Fruit fly (Drosophila melanogaster): ENCODE data around the gene BORCS5.

The BORCS5 gene

dm6 chrX:11895141-11895540 is 22.6 kb upstream of the BORCS5 start:
- TF ChIP-seq salr (GFP tag; optimal IDR thresholded peaks at IDR 0.05) (no peak), Blimp-1 (GFP tag; optimal IDR thresholded peaks at IDR 0.05) (no peak), CG3919 (GFP tag; optimal IDR thresholded peaks at IDR 0.05) (peak; percentile 14)

dm6 chrX:11894198-11894597 is 21.6 kb upstream of the BORCS5 start:
- TF ChIP-seq Eip93F (GFP tag; optimal IDR thresholded peaks at IDR 0.05), result no peak

- TF ChIP-seq CG6854 (GFP tag; optimal IDR thresholded peaks at IDR 0.05) (no peak), CG11902 (GFP tag; optimal IDR thresholded peaks at IDR 0.05) (no peak), CG3032 (tag; optimal IDR thresholded peaks at IDR 0.05) (no peak), CG31627 (GFP tag; optimal IDR thresholded peaks at IDR 0.05) (no peak), Hr4 (GFP tag; optimal IDR thresholded peaks at IDR 0.05) (no peak), fd59A (GFP tag; optimal IDR thresholded peaks at IDR 0.05) (no peak), esn (GFP tag; optimal IDR thresholded peaks at IDR 0.05) (no peak), Eip78C (GFP tag) (no peak), CG8632 (GFP tag; optimal IDR thresholded peaks at IDR 0.05) (no peak), ss (GFP tag; optimal IDR thresholded peaks at IDR 0.05) (no peak), CG6792 (GFP tag; optimal IDR thresholded peaks at IDR 0.05) (no peak), CG10631 (GFP tag; optimal IDR thresholded peaks at IDR 0.05) (no peak), Hr38 (GFP tag; optimal IDR thresholded peaks at IDR 0.05) (no peak), net (GFP tag; optimal IDR thresholded peaks at IDR 0.05) (no peak)
Observed at dm6 chrX:11893643-11894042, 21.1 kb upstream of the BORCS5 start, which contains the start of gene wisp. Gene wisp, plus strand, starts transcription at chrX:11893943.

- TF ChIP-seq CG1621 (tag; optimal IDR thresholded peaks at IDR 0.05), result peak; percentile 86
- no peak for TF ChIP-seq Eip93F (GFP tag; optimal IDR thresholded peaks at IDR 0.05)
- no peak for TF ChIP-seq CG16779 (tag; optimal IDR thresholded peaks at IDR 0.05)
- TF ChIP-seq CG11294 (GFP tag; IDR thresholded peaks at IDR 0.05), result no peak
- peak; percentile 96 for TF ChIP-seq achi (GFP tag; optimal IDR thresholded peaks at IDR 0.05)
- TF ChIP-seq salr (GFP tag; optimal IDR thresholded peaks at IDR 0.05), result no peak
- no peak for TF ChIP-seq CG4318 (GFP tag; optimal IDR thresholded peaks at IDR 0.05)
- no peak for TF ChIP-seq cyc (GFP tag; optimal IDR thresholded peaks at IDR 0.05)
- no peak for TF ChIP-seq esn (GFP tag; optimal IDR thresholded peaks at IDR 0.05)
- TF ChIP-seq Eip78C (GFP tag), result no peak
- TF ChIP-seq fkh (GFP tag; optimal IDR thresholded peaks at IDR 0.05), result no peak
- no peak for TF ChIP-seq Blimp-1 (GFP tag; optimal IDR thresholded peaks at IDR 0.05)
Observed at dm6 chrX:11891682-11892179, 19.2 kb upstream of the BORCS5 start, which contains the start of gene sicily. Gene sicily, plus strand, starts transcription at chrX:11891732.

dm6 chrX:11888142-11888541 is 15.6 kb upstream of the BORCS5 start, which contains the start of gene CG1840:
Gene CG1840, plus strand, starts transcription at chrX:11888352.
- TF ChIP-seq CG15336 (GFP tag; IDR thresholded peaks at IDR 0.05) (no peak), CG3032 (tag; optimal IDR thresholded peaks at IDR 0.05) (no peak), Gug (GFP tag; IDR thresholded peaks at IDR 0.05) (no peak), CG6854 (GFP tag; optimal IDR thresholded peaks at IDR 0.05) (no peak), Eip78C (GFP tag) (peak; percentile 40), CG6163 (GFP tag; IDR thresholded peaks at IDR 0.05) (no peak), Smox (GFP tag; optimal IDR thresholded peaks at IDR 0.05) (no peak), CG6808 (GFP tag; optimal IDR thresholded peaks at IDR 0.05) (no peak), fd59A (GFP tag; optimal IDR thresholded peaks at IDR 0.05) (no peak), CG10631 (GFP tag; optimal IDR thresholded peaks at IDR 0.05) (no peak), cyc (GFP tag; optimal IDR thresholded peaks at IDR 0.05) (peak; percentile 5), CG8632 (GFP tag; optimal IDR thresholded peaks at IDR 0.05) (no peak), vri (GFP tag; optimal IDR thresholded peaks at IDR 0.05) (no peak), CG7368 (GFP tag; optimal IDR thresholded peaks at IDR 0.05) (no peak), CG9139 (GFP tag; optimal IDR thresholded peaks at IDR 0.05) (no peak), esn (GFP tag; optimal IDR thresholded peaks at IDR 0.05) (peak; percentile 35)
